Fruit fly (Drosophila melanogaster): ENCODE results near the gene CG13362.
A peak's percentile ranks its signal among the peaks of the same experiment; 100 is the strongest.

The CG13362 gene

dm6 chrX:768480-769123, 17.5 kb upstream of the CG13362 start (continued):
- peak in 1 of 2 experiments; percentile 13 for TF ChIP-seq Pdp1 (GFP tag; optimal IDR thresholded peaks at IDR 0.05)
- peak; percentile 3 for TF ChIP-seq CG1603 (tag; optimal IDR thresholded peaks at IDR 0.05)
- TF ChIP-seq slbo (GFP tag; IDR thresholded peaks at IDR 0.05): no peak
- TF ChIP-seq crc (GFP tag; optimal IDR thresholded peaks at IDR 0.05): no peak
- TF ChIP-seq CG12769 (tag; optimal IDR thresholded peaks at IDR 0.05): peak; percentile 40
- TF ChIP-seq CG7839 (tag; optimal IDR thresholded peaks at IDR 0.05): no peak
- TF ChIP-seq bsh (GFP tag; optimal IDR thresholded peaks at IDR 0.05): no peak
- no peak for TF ChIP-seq CG17568 (GFP tag; optimal IDR thresholded peaks at IDR 0.05)
- TF ChIP-seq CG7963 (GFP tag; IDR thresholded peaks at IDR 0.05; ENCODE audit: partially characterized antibody): no peak
- peak; percentile 22 for TF ChIP-seq CG2202 (tag; optimal IDR thresholded peaks at IDR 0.05)
- no peak for TF ChIP-seq Mes4 (GFP tag; optimal IDR thresholded peaks at IDR 0.05)
- peak; percentile 97 for TF ChIP-seq CG6254 (GFP tag; optimal IDR thresholded peaks at IDR 0.05)
- no peak for TF ChIP-seq NK7.1 (GFP tag; optimal IDR thresholded peaks at IDR 0.05)
- TF ChIP-seq wek (GFP tag; optimal IDR thresholded peaks at IDR 0.05): no peak
- TF ChIP-seq CG4707 (GFP tag; optimal IDR thresholded peaks at IDR 0.05): no peak
- TF ChIP-seq Blimp-1 (GFP tag; optimal IDR thresholded peaks at IDR 0.05): peak; percentile 23
- peak; percentile 16 for TF ChIP-seq Spps (tag; optimal IDR thresholded peaks at IDR 0.05)
- TF ChIP-seq al (GFP tag; IDR thresholded peaks at IDR 0.05): no peak
- no peak for TF ChIP-seq bcd (GFP tag; optimal IDR thresholded peaks at IDR 0.05)
- no peak for TF ChIP-seq HHEX (GFP tag; optimal IDR thresholded peaks at IDR 0.05)
- TF ChIP-seq nerfin-1 (tag; optimal IDR thresholded peaks at IDR 0.05): no peak
- no peak for TF ChIP-seq schlank (tag; optimal IDR thresholded peaks at IDR 0.05)
- TF ChIP-seq ken (GFP tag; IDR thresholded peaks at IDR 0.05): no peak
- peak; percentile 3 for TF ChIP-seq CG15601 (tag; optimal IDR thresholded peaks at IDR 0.05)
- no peak for TF ChIP-seq her (GFP tag; optimal IDR thresholded peaks at IDR 0.05)
- TF ChIP-seq fd64A (GFP tag; optimal IDR thresholded peaks at IDR 0.05): peak; percentile 28
- TF ChIP-seq CG15011 (GFP tag; optimal IDR thresholded peaks at IDR 0.05): no peak
- no peak for TF ChIP-seq Ptx1 (GFP tag; IDR thresholded peaks at IDR 0.05)
- no peak for TF ChIP-seq emc (GFP tag; optimal IDR thresholded peaks at IDR 0.05)
- no peak for TF ChIP-seq CG3163 (GFP tag; optimal IDR thresholded peaks at IDR 0.05)
- TF ChIP-seq ham (GFP tag; IDR thresholded peaks at IDR 0.05): no peak
- no peak for TF ChIP-seq HmgZ (tag; optimal IDR thresholded peaks at IDR 0.05)
- peak; percentile 39 for TF ChIP-seq Sry-δ (GFP tag; optimal IDR thresholded peaks at IDR 0.05)
- no peak for TF ChIP-seq CG15514 (GFP tag; optimal IDR thresholded peaks at IDR 0.05)
- TF ChIP-seq CG8281 (tag; optimal IDR thresholded peaks at IDR 0.05): no peak
- TF ChIP-seq CG10543 (GFP tag; optimal IDR thresholded peaks at IDR 0.05): peak; percentile 42
- TF ChIP-seq NFAT (GFP tag; IDR thresholded peaks at IDR 0.05): no peak
- TF ChIP-seq CG10462 (GFP tag; optimal IDR thresholded peaks at IDR 0.05): no peak
- TF ChIP-seq D19B (GFP tag; optimal IDR thresholded peaks at IDR 0.05): no peak
- no peak for TF ChIP-seq CG7786 (GFP tag; optimal IDR thresholded peaks at IDR 0.05)
- TF ChIP-seq lbe (GFP tag; optimal IDR thresholded peaks at IDR 0.05): no peak
- TF ChIP-seq Bgb (GFP tag; IDR thresholded peaks at IDR 0.05; ENCODE audit: partially characterized antibody): no peak
- TF ChIP-seq Drgx (GFP tag; IDR thresholded peaks at IDR 0.05): no peak
- no peak for TF ChIP-seq CG13287 (GFP tag; IDR thresholded peaks at IDR 0.05; ENCODE audit: partially characterized antibody)
- TF ChIP-seq CG15696 (tag; optimal IDR thresholded peaks at IDR 0.05): peak; percentile 28
- no peak for TF ChIP-seq inv (GFP tag; IDR thresholded peaks at IDR 0.05; ENCODE audit: partially characterized antibody)
- TF ChIP-seq MBD-R2 (GFP tag; IDR thresholded peaks at IDR 0.05): no peak
- TF ChIP-seq CG1792 (GFP tag; optimal IDR thresholded peaks at IDR 0.05): no peak
- TF ChIP-seq org-1 (GFP tag; optimal IDR thresholded peaks at IDR 0.05): peak; percentile 12
